Fruit fly (Drosophila melanogaster): ENCODE measurements around the gene CG13481.

Gene CG13481

DNA sequence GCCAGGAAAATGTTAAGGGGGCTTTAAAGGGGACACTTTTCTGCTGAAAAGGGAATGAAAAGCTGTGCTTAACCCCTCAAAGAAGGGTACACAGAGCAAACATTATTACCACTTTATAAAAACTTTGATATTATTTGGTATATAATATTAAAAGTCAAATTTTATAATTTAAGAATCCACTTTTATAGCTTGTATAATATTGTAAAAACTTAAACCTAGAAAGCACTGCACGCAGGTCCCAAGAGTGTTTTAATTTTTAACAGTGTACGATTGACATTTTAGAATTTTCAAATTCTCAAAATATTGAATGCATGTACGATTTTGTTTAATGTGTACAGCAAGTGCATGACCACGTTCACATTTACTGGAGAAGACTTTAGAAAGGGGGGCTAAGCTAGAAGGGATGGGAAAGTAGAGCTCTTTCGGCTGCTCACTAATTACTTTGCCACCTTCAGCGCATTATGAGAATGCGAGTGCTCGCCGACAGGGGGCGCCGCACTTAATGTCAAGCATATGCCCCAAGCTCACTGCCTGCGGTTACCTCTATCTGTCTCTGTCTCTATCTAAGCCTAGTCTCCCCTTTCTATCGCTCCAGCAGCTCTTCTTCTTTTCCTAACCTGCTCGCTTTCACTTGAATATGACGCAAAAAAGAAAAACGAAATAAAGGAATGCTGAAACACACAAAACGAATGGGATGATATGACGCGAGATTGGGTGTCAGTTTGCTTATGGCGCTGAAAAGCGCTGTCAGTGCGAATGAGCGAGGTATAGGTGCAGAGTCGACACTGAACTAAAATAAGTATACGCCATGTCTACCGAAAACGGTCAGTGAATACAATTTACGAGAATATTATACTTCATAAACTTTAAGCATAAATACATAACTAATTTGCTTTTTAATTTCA, 9.4 kb downstream of the CG13481 start (continued):
- TF ChIP-seq Ets96B (tag; optimal IDR thresholded peaks at IDR 0.05) (peak; percentile 1), CG32006 (GFP tag; optimal IDR thresholded peaks at IDR 0.05) (peak; percentile 20), CG6808 (GFP tag; optimal IDR thresholded peaks at IDR 0.05) (no peak), CG3919 (GFP tag; optimal IDR thresholded peaks at IDR 0.05) (peak; percentile 33), Hr4 (GFP tag; optimal IDR thresholded peaks at IDR 0.05) (no peak), CG3032 (tag; optimal IDR thresholded peaks at IDR 0.05) (peak; percentile 40), spab (GFP tag; optimal IDR thresholded peaks at IDR 0.05) (peak; percentile 17), CG16779 (tag; optimal IDR thresholded peaks at IDR 0.05) (no peak), Eip78C (GFP tag) (peak; percentile 66), Eip93F (GFP tag; optimal IDR thresholded peaks at IDR 0.05) (no peak), fd59A (GFP tag; optimal IDR thresholded peaks at IDR 0.05) (no peak), Gug (GFP tag; IDR thresholded peaks at IDR 0.05) (no peak)

DNA sequence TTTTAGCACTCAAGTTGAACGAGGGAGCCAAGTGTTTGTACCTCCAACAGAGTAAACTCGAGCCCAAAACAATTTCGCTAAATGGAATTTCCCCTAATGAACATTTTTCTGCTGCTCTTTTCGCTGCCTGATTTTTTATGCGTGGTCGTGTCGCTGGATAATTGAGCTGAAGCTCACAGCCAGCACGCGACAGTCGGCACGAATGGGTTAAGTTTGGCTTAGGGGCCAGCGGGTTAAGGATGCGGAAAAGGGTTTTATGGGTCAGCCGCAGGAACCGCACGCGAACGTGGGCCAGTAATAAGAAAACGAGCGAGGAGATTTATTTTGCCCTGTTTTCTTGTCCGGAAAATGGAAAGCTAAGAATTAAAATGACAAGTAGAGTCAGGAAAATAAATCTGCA, 10.6 kb downstream of the CG13481 start:
- peak; percentile 21 to 91 for TF ChIP-seq ss (GFP tag; optimal IDR thresholded peaks at IDR 0.05)
- no peak for TF ChIP-seq CG6276 (GFP tag; optimal IDR thresholded peaks at IDR 0.05)

DNA sequence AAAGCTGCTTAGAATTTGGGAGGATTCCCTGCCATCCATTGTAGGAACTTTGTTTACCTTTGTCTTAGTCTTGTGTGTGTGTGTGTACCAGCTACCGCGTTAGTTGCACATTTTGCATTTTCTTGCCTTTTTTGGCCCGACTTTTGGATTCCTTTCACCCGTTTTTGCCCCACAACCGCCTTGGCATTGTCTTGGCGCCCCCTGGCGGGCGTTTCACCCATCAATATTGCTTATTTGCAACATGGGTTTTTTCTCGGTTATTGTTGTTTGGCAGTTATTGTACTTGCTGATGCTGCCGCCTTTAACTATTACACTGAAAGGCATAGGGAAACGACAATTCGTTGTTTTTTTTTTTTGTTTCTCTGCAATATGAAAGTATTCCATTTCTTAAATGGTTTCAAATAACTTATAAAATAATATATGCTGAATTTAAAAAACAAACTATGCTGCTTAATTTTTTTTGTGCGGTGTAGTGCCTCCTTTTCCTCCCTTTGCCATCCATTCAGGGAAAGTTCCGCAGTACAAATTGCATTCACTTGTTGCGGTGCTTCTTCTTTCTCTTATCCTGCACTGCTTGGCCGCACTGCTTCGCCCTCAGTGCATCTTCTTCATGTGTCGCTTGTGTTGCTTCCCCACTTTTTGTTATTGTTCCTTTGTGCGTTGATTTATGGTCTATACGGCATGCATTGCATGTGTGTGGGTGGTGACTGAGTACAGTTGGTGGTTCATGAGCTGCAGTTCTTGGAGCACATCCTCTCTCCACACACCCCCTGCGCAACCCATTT, 12.8 kb downstream of the CG13481 start:
- peak; percentile 18 for TF ChIP-seq Ets96B (tag; optimal IDR thresholded peaks at IDR 0.05)
- TF ChIP-seq Hr38 (GFP tag; optimal IDR thresholded peaks at IDR 0.05) = no peak
- no peak for TF ChIP-seq CG16779 (tag; optimal IDR thresholded peaks at IDR 0.05)
- no peak for TF ChIP-seq Lpt (GFP tag; optimal IDR thresholded peaks at IDR 0.05)
- TF ChIP-seq CG8632 (GFP tag; optimal IDR thresholded peaks at IDR 0.05) = no peak
- no peak for TF ChIP-seq CG31627 (GFP tag; optimal IDR thresholded peaks at IDR 0.05)
- no peak for TF ChIP-seq CG8319 (GFP tag; optimal IDR thresholded peaks at IDR 0.05)
- TF ChIP-seq eg (GFP tag; IDR thresholded peaks at IDR 0.05) = no peak
- no peak for TF ChIP-seq CG9139 (GFP tag; optimal IDR thresholded peaks at IDR 0.05)
- 0 out of 2 replicates have a peak, but pooled peaks have one; percentile 37 for TF ChIP-seq CG15336 (GFP tag; IDR thresholded peaks at IDR 0.05)
- TF ChIP-seq CG7368 (GFP tag; optimal IDR thresholded peaks at IDR 0.05) = no peak
- peak; percentile 49; the same call in 1 of the 3 replicates for TF ChIP-seq CG6163 (GFP tag; IDR thresholded peaks at IDR 0.05)
- TF ChIP-seq CG6792 (GFP tag; optimal IDR thresholded peaks at IDR 0.05) = peak; percentile 35
- peak; percentile 30 for TF ChIP-seq Sox14 (GFP tag; optimal IDR thresholded peaks at IDR 0.05)
- TF ChIP-seq net (GFP tag; optimal IDR thresholded peaks at IDR 0.05) = peak; percentile 14
- no peak for TF ChIP-seq dac (GFP tag; optimal IDR thresholded peaks at IDR 0.05)
- TF ChIP-seq Eip78C (GFP tag) = peak; percentile 65
- peak; percentile 15 for TF ChIP-seq Hr4 (GFP tag; optimal IDR thresholded peaks at IDR 0.05)
- no peak for TF ChIP-seq CG1621 (tag; optimal IDR thresholded peaks at IDR 0.05)
- peak; percentile 12 for TF ChIP-seq OdsH (GFP tag; optimal IDR thresholded peaks at IDR 0.05)
- TF ChIP-seq fd85E (GFP tag; optimal IDR thresholded peaks at IDR 0.05) = no peak
- no peak for TF ChIP-seq CG10631 (GFP tag; optimal IDR thresholded peaks at IDR 0.05)
- no peak for TF ChIP-seq CG6276 (GFP tag; optimal IDR thresholded peaks at IDR 0.05)
- TF ChIP-seq CG3032 (tag; optimal IDR thresholded peaks at IDR 0.05) = no peak
- TF ChIP-seq CG6854 (GFP tag; optimal IDR thresholded peaks at IDR 0.05) = no peak
- TF ChIP-seq dsx (GFP tag; optimal IDR thresholded peaks at IDR 0.05; ENCODE audit: poor library complexity, severe bottlenecking) = peak; percentile 24
- TF ChIP-seq ss (GFP tag; optimal IDR thresholded peaks at IDR 0.05) = peak in 1 of 2 experiments; percentile 35
- no peak for TF ChIP-seq vri (GFP tag; optimal IDR thresholded peaks at IDR 0.05)
- TF ChIP-seq topi (GFP tag; optimal IDR thresholded peaks at IDR 0.05) = no peak
- TF ChIP-seq Hr39 (GFP tag; optimal IDR thresholded peaks at IDR 0.05) = no peak
- no peak for TF ChIP-seq Sox15 (GFP tag; optimal IDR thresholded peaks at IDR 0.05)
- TF ChIP-seq CG32006 (GFP tag; optimal IDR thresholded peaks at IDR 0.05) = peak; percentile 15
- TF ChIP-seq Eip93F (GFP tag; optimal IDR thresholded peaks at IDR 0.05) = no peak
- TF ChIP-seq spab (GFP tag; optimal IDR thresholded peaks at IDR 0.05) = no peak
- TF ChIP-seq esn (GFP tag; optimal IDR thresholded peaks at IDR 0.05) = peak; percentile 24
- TF ChIP-seq Smox (GFP tag; optimal IDR thresholded peaks at IDR 0.05) = peak; percentile 0
- TF ChIP-seq salr (GFP tag; optimal IDR thresholded peaks at IDR 0.05) = no peak
- peak; percentile 22 for TF ChIP-seq CG6808 (GFP tag; optimal IDR thresholded peaks at IDR 0.05)
- no peak for TF ChIP-seq fkh (GFP tag; optimal IDR thresholded peaks at IDR 0.05)
- TF ChIP-seq svp (GFP tag) = peak; percentile 66
